Worm (Caenorhabditis elegans): Measurements from ENCODE around the gene F13D2.1.

The F13D2.1 gene

DNA sequence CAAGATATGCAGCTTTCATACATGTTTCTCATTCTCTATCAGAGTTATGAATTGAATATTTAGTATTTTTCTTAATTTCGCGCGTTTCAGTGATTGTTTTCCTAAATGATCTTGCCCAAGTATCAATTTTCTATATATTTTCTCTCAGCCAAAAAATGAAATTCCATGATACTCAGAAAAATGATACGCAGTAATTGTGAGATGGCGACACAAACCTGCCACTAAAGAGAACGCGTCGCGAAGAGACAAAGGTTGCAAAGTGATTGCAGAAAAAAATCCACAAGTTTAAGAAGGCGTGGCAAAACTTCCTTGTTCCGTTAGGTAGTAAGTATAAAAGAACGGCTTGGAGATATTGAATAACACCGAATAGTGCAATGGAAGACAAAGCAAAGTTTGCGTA is 11.8 kb upstream of the F13D2.1 start, which contains the start of gene col-179:
col-179 (plus strand) TSS at position 301 of the 400 bp plus-strand sequence.
- TF ChIP-seq flt-1 (GFP tag; IDR thresholded peaks at IDR 0.05) (no peak), klf-2 (GFP tag; conservative IDR thresholded peaks at IDR 0.05) (no peak), tab-1 (GFP tag; IDR thresholded peaks at IDR 0.05) (no peak), med-1 (GFP tag; optimal IDR thresholded peaks at IDR 0.05; ENCODE audit: insufficient read depth) (no peak), ztf-29 (GFP tag; IDR thresholded peaks at IDR 0.05) (no peak), ref-1 (GFP tag; conservative IDR thresholded peaks at IDR 0.05) (no peak), T22C8.4 (GFP tag; IDR thresholded peaks at IDR 0.05) (no peak), ztf-23 (GFP tag; IDR thresholded peaks at IDR 0.05) (no peak), cog-1 (tag; optimal IDR thresholded peaks at IDR 0.05) (no peak)

DNA sequence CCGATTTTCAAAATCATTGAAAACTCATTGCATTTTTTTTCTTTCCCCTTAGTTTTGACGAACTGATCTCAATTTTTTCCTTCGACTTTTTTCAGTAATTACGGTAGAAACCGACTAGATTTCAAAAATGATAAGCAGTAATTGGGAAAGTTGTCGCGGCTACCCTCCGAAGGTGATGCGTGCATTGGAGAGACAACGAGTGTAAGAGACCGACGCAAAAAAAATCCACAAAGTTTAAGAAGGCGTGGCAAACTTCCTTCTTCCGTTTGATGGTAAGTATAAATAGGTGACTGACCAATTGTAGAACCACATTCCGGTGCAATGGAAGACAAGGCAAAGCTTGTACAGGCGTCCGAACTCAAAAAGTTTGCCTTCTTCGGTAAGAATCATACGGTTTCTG is 9.7 kb upstream of the F13D2.1 start, which contains the start of gene col-178:
col-178 (plus strand) TSS at position 301 of the 400 bp plus-strand sequence.
- TF ChIP-seq flt-1 (GFP tag; IDR thresholded peaks at IDR 0.05) (no peak), ztf-29 (GFP tag; IDR thresholded peaks at IDR 0.05) (no peak)

DNA sequence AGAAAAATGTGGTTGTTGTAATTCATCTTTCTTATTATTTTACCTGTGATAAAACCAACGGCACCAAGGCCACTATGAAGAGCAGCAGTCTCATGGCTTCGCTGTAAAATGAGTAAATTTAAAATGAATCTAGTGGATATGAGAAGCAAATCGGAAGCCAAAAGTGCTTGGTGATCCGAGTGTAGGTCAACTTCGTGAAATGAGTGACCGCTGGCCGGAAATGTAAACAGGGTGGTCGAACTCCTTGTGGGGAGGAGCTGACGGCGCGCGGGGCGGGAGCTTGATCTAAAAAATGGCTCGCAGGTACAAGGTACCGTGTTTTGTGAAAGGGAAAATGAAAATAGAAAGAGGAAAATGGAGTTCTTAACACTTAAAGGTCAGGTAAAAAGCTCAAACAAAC is 7.3 kb upstream of the F13D2.1 start, which contains the start of gene C34F6.1:
C34F6.1 (minus strand) TSS at position 101 of the 400 bp plus-strand sequence.
- TF ChIP-seq ref-1 (GFP tag; conservative IDR thresholded peaks at IDR 0.05) = no peak
- TF ChIP-seq ztf-29 (GFP tag; IDR thresholded peaks at IDR 0.05) = no peak
- no peak for TF ChIP-seq T22C8.4 (GFP tag; IDR thresholded peaks at IDR 0.05)

DNA sequence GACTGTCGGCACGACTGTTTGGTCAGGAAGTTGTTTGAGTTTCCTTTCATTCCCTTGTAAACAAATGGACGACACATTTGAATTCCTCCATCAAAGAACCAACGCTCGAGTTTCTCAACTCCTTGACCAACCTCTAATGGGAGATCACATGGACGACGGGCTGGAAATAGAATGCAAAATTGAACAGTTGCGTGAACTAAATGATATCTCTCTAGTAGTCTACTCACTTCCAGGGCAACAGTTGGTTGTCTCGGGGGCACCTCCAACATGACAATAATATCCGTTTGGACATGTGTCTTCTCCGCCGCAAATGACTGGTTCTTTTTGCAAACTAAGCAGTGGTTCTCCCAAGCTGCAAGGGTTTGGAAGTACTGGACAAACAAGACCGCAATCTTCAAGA is 4.3 kb upstream of the F13D2.1 start:
- TF ChIP-seq tab-1 (GFP tag; IDR thresholded peaks at IDR 0.05) (no peak; the same call in 1 of the 2 replicates), ref-1 (GFP tag; conservative IDR thresholded peaks at IDR 0.05) (no peak)

DNA sequence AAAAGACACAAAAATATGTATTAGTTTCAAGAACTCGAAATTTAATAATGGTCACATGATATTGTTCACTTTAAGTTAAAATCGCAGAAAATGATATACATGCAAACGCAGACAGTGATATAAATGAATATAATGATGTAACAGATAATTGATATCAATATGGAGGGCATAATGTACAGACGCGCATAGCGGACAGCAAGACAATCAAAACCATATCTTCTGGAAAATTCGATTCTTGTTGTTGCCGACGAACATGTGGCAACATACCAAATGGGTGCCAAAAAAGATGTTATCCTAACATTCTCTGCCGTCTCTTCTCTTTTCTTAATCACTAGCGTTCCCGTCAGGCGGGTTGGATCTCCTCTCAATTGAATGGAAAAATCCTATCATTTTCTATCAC is 1.0 kb upstream of the F13D2.1 start:
- TF ChIP-seq ref-1 (GFP tag; conservative IDR thresholded peaks at IDR 0.05) (no peak), cog-1 (tag; optimal IDR thresholded peaks at IDR 0.05) (peak; percentile 31)

DNA sequence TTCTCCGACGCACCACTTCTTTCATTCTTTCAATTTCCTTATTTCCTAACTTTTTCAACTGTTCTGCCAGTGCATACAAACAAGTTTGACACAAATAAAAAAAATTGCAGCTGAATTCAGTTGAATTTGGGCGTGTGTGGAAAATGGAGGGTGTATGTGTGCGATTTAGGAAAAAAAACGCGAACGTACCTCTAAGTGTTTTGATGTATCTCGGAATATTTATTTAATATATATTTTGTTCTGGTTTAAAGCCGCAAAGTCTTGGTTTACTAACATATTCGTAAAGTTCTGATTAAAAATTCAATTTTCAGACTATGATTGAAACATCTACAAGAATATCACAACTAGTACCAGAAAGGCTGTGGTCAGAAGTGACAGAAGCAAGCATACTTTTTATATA is 3.9 kb downstream of the F13D2.1 start, which contains the start of gene gnrr-7:
gnrr-7 (plus strand) TSS at position 301 of the 400 bp plus-strand sequence.
- TF ChIP-seq klf-2 (GFP tag; conservative IDR thresholded peaks at IDR 0.05) = no peak
- TF ChIP-seq ztf-23 (GFP tag; IDR thresholded peaks at IDR 0.05) = no peak
- no peak for TF ChIP-seq T22C8.4 (GFP tag; IDR thresholded peaks at IDR 0.05)
- TF ChIP-seq ref-1 (GFP tag; conservative IDR thresholded peaks at IDR 0.05) = no peak
- no peak for TF ChIP-seq tab-1 (GFP tag; IDR thresholded peaks at IDR 0.05)
- no peak for TF ChIP-seq med-1 (GFP tag; optimal IDR thresholded peaks at IDR 0.05; ENCODE audit: insufficient read depth)
- TF ChIP-seq flt-1 (GFP tag; IDR thresholded peaks at IDR 0.05) = no peak
- no peak for TF ChIP-seq ztf-29 (GFP tag; IDR thresholded peaks at IDR 0.05)
- no peak for TF ChIP-seq cog-1 (tag; optimal IDR thresholded peaks at IDR 0.05)

DNA sequence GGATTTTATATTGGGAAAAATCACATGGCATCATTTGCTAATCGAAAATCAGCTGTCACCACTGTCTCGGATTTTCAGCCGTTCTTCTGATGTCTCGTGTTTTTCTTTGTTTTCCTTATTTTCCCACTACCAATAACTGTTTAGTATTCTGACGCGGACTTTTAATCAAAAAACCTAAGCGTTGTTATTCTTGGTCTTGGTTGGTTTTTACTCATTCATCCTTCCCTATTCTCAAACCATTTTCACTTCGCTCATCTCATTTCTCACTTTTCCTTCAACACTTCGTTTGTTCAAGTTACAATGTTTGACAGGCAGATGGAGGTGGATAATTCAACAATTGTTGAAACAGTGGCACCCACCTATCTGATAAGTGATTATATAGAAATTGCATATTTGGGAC is 10.8 kb downstream of the F13D2.1 start, which contains the start of gene gnrr-6:
gnrr-6 (plus strand) TSS at position 301 of the 400 bp plus-strand sequence.
- TF ChIP-seq flt-1 (GFP tag; IDR thresholded peaks at IDR 0.05) (no peak), med-1 (GFP tag; optimal IDR thresholded peaks at IDR 0.05; ENCODE audit: insufficient read depth) (no peak), ref-1 (GFP tag; conservative IDR thresholded peaks at IDR 0.05) (no peak), klf-2 (GFP tag; conservative IDR thresholded peaks at IDR 0.05) (no peak), ztf-29 (GFP tag; IDR thresholded peaks at IDR 0.05) (no peak), T22C8.4 (GFP tag; IDR thresholded peaks at IDR 0.05) (no peak), ztf-23 (GFP tag; IDR thresholded peaks at IDR 0.05) (no peak), tab-1 (GFP tag; IDR thresholded peaks at IDR 0.05) (no peak), cog-1 (tag; optimal IDR thresholded peaks at IDR 0.05) (no peak)

DNA sequence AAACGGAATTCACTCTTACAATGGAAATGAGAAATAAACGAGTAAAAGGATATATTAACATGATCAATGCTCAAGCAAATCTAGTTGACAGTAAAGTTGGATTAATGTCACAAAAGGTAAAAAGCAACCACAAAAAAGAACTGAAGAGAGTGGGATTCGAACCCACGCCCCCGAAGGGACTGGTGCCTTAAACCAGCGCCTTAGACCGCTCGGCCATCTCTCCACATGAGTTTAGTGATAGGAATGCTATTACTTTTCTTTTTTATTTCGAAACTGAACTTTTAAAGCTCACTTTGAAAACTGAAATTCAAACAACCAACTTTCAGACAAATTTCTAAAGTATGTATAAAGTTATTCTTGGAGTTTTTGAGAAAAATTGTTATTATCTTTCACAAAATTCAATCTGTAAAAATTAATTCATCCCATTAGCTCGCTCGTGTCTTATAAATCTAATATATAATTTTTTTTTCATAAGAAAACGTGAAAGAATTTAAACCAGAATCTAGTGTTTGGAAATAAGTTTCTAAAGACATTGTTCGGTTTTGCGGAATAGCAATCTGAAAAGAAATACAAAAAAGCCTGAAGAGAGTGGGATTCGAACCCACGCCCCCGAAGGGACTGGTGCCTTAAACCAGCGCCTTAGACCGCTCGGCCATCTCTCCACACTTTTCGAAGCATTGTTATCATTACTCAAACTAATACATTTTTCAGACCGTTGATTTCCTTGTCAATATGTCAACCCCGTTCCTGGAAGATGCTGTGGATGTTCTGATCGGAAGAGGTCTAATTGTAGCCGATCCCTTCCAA is 26.4 kb downstream of the F13D2.1 start:
- TF ChIP-seq med-1 (GFP tag; optimal IDR thresholded peaks at IDR 0.05; ENCODE audit: insufficient read depth) (no peak), T22C8.4 (GFP tag; IDR thresholded peaks at IDR 0.05) (no peak), ztf-23 (GFP tag; IDR thresholded peaks at IDR 0.05) (no peak), flt-1 (GFP tag; IDR thresholded peaks at IDR 0.05) (no peak), klf-2 (GFP tag; conservative IDR thresholded peaks at IDR 0.05) (no peak), ref-1 (GFP tag; conservative IDR thresholded peaks at IDR 0.05) (no peak), cog-1 (tag; optimal IDR thresholded peaks at IDR 0.05) (no peak), tab-1 (GFP tag; IDR thresholded peaks at IDR 0.05) (no peak), ztf-29 (GFP tag; IDR thresholded peaks at IDR 0.05) (no peak)

DNA sequence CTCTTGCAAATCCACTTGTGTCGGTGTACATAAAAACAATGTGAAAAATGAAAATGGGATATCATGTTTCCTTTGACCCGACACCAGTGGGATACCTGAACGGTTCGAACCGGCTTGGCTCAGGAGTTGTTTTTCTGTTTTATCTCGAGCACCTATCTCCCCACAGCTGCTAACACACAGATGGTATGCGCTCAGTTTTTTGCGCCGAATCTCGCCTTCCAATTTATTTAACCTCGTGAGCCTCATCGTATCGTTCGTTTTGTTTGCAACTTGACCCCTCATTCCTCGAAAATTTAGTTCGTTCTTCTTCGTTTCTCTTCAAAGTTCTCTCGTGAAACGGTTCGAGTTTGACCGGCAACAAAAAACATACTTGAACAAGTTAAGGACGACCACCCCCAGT is 28.9 kb downstream of the F13D2.1 start, which contains the start of gene C05C9.1:
C05C9.1 (plus strand) TSS at position 301 of the 400 bp plus-strand sequence.
- TF ChIP-seq ztf-23 (GFP tag; IDR thresholded peaks at IDR 0.05) (no peak), med-1 (GFP tag; optimal IDR thresholded peaks at IDR 0.05; ENCODE audit: insufficient read depth) (no peak)

DNA sequence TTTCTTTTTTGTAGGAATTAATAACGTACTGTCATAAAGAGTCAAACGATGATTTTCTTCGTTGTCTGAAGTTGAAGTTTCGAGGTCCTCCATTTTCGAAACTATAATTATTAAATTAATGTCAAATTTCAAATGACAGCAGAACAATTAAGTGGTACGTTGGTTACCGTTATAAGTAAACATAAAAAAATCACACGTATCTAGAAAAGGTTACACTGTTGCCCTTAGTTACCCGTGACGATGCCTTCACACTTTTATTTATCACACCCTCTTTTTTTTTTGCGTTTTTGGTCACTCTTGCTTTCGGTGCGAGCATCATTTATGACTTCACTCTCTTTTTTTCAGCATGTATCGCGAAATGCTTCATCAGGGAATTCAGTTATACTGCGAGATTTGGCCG is 36.7 kb downstream of the F13D2.1 start, which contains the start of the genes C05C9.3 and C05C9.2:
C05C9.3 (minus strand) TSS at position 101 of the 400 bp plus-strand sequence.
C05C9.2 (plus strand) TSS at position 346 of the 400 bp plus-strand sequence.
- TF ChIP-seq ref-1 (GFP tag; conservative IDR thresholded peaks at IDR 0.05) = no peak
- no peak for TF ChIP-seq ztf-29 (GFP tag; IDR thresholded peaks at IDR 0.05)
- no peak for TF ChIP-seq klf-2 (GFP tag; conservative IDR thresholded peaks at IDR 0.05)
- no peak for TF ChIP-seq T22C8.4 (GFP tag; IDR thresholded peaks at IDR 0.05)
- TF ChIP-seq flt-1 (GFP tag; IDR thresholded peaks at IDR 0.05) = no peak
- TF ChIP-seq cog-1 (tag; optimal IDR thresholded peaks at IDR 0.05) = no peak
- no peak for TF ChIP-seq med-1 (GFP tag; optimal IDR thresholded peaks at IDR 0.05; ENCODE audit: insufficient read depth)
- no peak for TF ChIP-seq tab-1 (GFP tag; IDR thresholded peaks at IDR 0.05)
- TF ChIP-seq ztf-23 (GFP tag; IDR thresholded peaks at IDR 0.05) = no peak

Measured in whole organism, midembryonic.